Fruit fly (Drosophila melanogaster) whole organism, prepupa: Measurements from ENCODE around the gene CG17472.

ENCODE experiments used
- CG11762 ChIP-seq: fragments of 200-800 bp; sonication (Bioruptor generic); optimal IDR thresholded peaks from 3 replicates; lab custom pipeline; 2016; ENCODE audit warnings: missing biosample characterization, missing genetic modification characterization; ENCODE audit not compliant: insufficient read depth
- CG16779 ChIP-seq: fragments of 200-800 bp; sonication (Bioruptor generic); optimal IDR thresholded peaks from 3 replicates; lab custom pipeline; 2017; ENCODE audit warnings: missing biosample characterization, mild to moderate bottlenecking, missing genetic modification characterization
- CG8632 ChIP-seq: fragments of 200-800 bp; sonication (Bioruptor generic); optimal IDR thresholded peaks from 3 replicates; lab custom pipeline; 2016; ENCODE audit warnings: missing biosample characterization, missing genetic modification characterization
- Hr39 ChIP-seq: fragments of 200-800 bp; sonication (Bioruptor generic); optimal IDR thresholded peaks from 2 replicates; lab custom pipeline; 2016; ENCODE audit warnings: missing biosample characterization, missing genetic modification characterization
- OdsH ChIP-seq: fragments of 200-800 bp; sonication (Bioruptor generic); optimal IDR thresholded peaks from 3 replicates; lab custom pipeline; 2016; ENCODE audit warnings: missing biosample characterization, missing genetic modification characterization
- Sox102F ChIP-seq: fragments of 200-800 bp; sonication (Bioruptor generic); optimal IDR thresholded peaks from 2 replicates; lab custom pipeline; 2016; ENCODE audit warnings: missing biosample characterization, mild to moderate bottlenecking, missing genetic modification characterization

DNA sequence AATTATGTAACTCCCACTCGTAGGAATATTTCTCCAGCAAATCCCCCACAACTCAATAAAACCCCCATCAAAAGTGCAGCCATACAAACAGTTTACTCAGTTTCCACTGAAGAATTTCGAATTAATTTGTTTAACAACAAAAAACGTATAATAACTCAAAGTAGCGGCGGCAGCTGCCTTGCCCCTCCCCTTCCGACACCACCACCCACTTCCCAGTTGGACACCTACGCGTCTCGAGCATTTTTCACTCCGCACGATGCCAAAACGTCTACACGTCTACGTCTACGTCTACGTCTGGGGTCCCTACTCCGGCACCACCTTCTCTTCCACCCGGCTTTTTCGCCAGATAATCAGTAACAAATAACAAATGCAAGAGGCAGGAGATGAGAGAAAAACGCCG, 36.9 kb downstream of the CG17472 start:
- TF ChIP-seq OdsH (GFP tag; lab: Kevin White, UChicago): no peak
- no peak for TF ChIP-seq CG8632 (GFP tag; lab: Kevin White, UChicago)
- TF ChIP-seq Hr39 (GFP tag; lab: Kevin White, UChicago): no peak
- no peak for TF ChIP-seq CG11762
- TF ChIP-seq CG16779 (tag; lab: Kevin White, UChicago): no peak
- TF ChIP-seq Sox102F (GFP tag; lab: Kevin White, UChicago): no peak
